Fruit fly (Drosophila melanogaster) whole organism, adult: ENCODE data around the gene CG17896.

ENCODE experiments used
- CG11617 ChIP-seq: fragments of 200-800 bp; sonication (Bioruptor generic); optimal IDR thresholded peaks from 2 replicates; lab custom pipeline; 2017; ENCODE audit warnings: mild to moderate bottlenecking, missing biosample characterization, missing genetic modification reagents, missing genetic modification characterization
- CG12768 ChIP-seq: fragments of 200-800 bp; sonication (Bioruptor generic); optimal IDR thresholded peaks from 2 replicates; lab custom pipeline; 2017; ENCODE audit warnings: missing biosample characterization, missing genetic modification characterization, mild to moderate bottlenecking, moderate library complexity, missing genetic modification reagents
- CG14711 ChIP-seq: fragments of 200-800 bp; sonication (Bioruptor generic); optimal IDR thresholded peaks from 2 replicates; lab custom pipeline; 2018; ENCODE audit warnings: missing biosample characterization, mild to moderate bottlenecking, missing genetic modification characterization, moderate library complexity
- CG1620 ChIP-seq: fragments of 200-800 bp; sonication (Bioruptor generic); optimal IDR thresholded peaks from 2 replicates; lab custom pipeline; 2016; ENCODE audit warnings: missing biosample characterization, missing genetic modification characterization
- CG33017 ChIP-seq: fragments of 200-800 bp; sonication (Bioruptor generic); optimal IDR thresholded peaks from 2 replicates; lab custom pipeline; 2018; ENCODE audit warnings: missing biosample characterization, mild to moderate bottlenecking, missing genetic modification characterization, moderate library complexity
- CG5204 ChIP-seq: fragments of 200-800 bp; sonication (Bioruptor generic); optimal IDR thresholded peaks from 2 replicates; lab custom pipeline; 2016; ENCODE audit warnings: missing biosample characterization, missing genetic modification characterization
- CG7045 ChIP-seq: fragments of 200-800 bp; sonication (Bioruptor generic); optimal IDR thresholded peaks from 2 replicates; lab custom pipeline; 2017; ENCODE audit warnings: missing biosample characterization, mild to moderate bottlenecking, missing genetic modification characterization
- CG7101 ChIP-seq: fragments of 200-800 bp; sonication (Bioruptor generic); optimal IDR thresholded peaks from 2 replicates; lab custom pipeline; 2018; ENCODE audit warnings: missing biosample characterization, mild to moderate bottlenecking, missing genetic modification characterization, moderate library complexity
- Clk ChIP-seq: fragments of 200-800 bp; sonication (Bioruptor generic); optimal IDR thresholded peaks from 2 replicates; lab custom pipeline; 2017; ENCODE audit warnings: missing biosample characterization, missing genetic modification characterization
- Crg-1 ChIP-seq: fragments of 200-800 bp; sonication (Bioruptor generic); optimal IDR thresholded peaks from 2 replicates; lab custom pipeline; 2016; ENCODE audit warnings: missing biosample characterization, missing genetic modification characterization
- Hr96 ChIP-seq: fragments of 200-800 bp; sonication (Bioruptor generic); optimal IDR thresholded peaks from 2 replicates; lab custom pipeline; 2016; ENCODE audit warnings: missing biosample characterization, missing genetic modification characterization
- Mnt ChIP-seq: fragments of 200-800 bp; sonication (Bioruptor generic); optimal IDR thresholded peaks from 2 replicates; lab custom pipeline; 2016; ENCODE audit warnings: missing biosample characterization, mild to moderate bottlenecking, missing genetic modification characterization
- bab1 ChIP-seq: fragments of 200-800 bp; sonication (Bioruptor generic); optimal IDR thresholded peaks from 3 replicates; lab custom pipeline; 2019; ENCODE audit warnings: missing biosample characterization, mild to moderate bottlenecking, missing genetic modification characterization, moderate library complexity
- cic ChIP-seq: fragments of 200-800 bp; sonication (Bioruptor generic); optimal IDR thresholded peaks from 2 replicates; lab custom pipeline; 2017; ENCODE audit warnings: missing biosample characterization, mild to moderate bottlenecking, missing genetic modification characterization, moderate library complexity
- cnc ChIP-seq, 2 experiments: fragments of >200 bp; optimal IDR thresholded peaks; 2 replicates each; lab custom pipeline; 2017
- kay ChIP-seq: fragments of 200-800 bp; sonication (Bioruptor generic); peaks from one replicate; lab custom pipeline; 2016; ENCODE audit warnings: missing biosample characterization, missing genetic modification characterization, borderline replicate concordance
- ovo ChIP-seq: fragments of 200-800 bp; sonication (Bioruptor generic); optimal IDR thresholded peaks from 2 replicates; lab custom pipeline; 2016; ENCODE audit warnings: missing biosample characterization, missing genetic modification characterization
- pad ChIP-seq: fragments of 200-800 bp; sonication (Bioruptor generic); optimal IDR thresholded peaks from 3 replicates; lab custom pipeline; 2017; ENCODE audit warnings: missing biosample characterization, missing genetic modification characterization, mild to moderate bottlenecking, moderate library complexity, missing genetic modification reagents
- tj ChIP-seq: fragments of 200-800 bp; sonication (Bioruptor generic); optimal IDR thresholded peaks from 3 replicates; lab custom pipeline; 2017; ENCODE audit warnings: missing biosample characterization, mild to moderate bottlenecking, missing genetic modification characterization, moderate library complexity
- toe ChIP-seq: fragments of 200-800 bp; sonication (Bioruptor generic); optimal IDR thresholded peaks from 2 replicates; lab custom pipeline; 2016; ENCODE audit warnings: missing biosample characterization, missing genetic modification characterization

CG17896 gene

DNA sequence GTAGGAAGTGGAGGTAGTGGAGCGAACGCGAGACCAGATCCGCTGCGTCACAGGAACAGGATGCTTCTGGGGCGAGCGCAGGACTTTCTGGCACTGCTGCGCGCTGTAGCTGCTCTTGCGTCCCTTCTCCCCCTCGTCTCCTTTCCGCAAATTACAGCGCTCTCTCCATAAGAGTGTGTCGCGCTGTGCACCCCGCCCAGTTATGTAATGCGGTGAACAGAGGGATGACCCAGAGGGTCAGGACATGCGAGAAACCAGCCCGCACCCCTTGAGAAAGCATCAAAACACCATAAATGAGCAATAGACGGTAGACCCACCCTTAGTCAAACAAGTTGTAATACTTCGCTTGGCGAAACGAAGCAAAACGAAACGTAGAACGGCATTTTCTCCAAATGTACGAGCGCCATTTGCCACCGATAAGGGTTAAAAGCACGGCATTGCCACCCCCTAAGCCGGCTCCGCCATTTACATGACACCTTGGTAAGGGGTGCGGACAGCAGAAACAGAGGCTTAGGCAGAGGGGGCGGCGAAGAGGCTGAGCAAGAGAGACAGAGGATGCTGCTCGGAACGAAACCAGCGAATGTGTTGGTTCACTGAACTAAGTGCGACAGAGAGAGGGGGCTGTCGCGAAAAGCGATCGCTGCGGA is 27.0 kb upstream of the CG17896 start:
- TF ChIP-seq CG14711 (tag; lab: Kevin White, UChicago) = no peak
- TF ChIP-seq CG11617 (GFP tag; lab: Kevin White, UChicago) = no peak
- no peak for TF ChIP-seq cnc (optimal IDR thresholded peaks at IDR 0.05; lab: Kevin White, UChicago)
- no peak for TF ChIP-seq CG33017 (tag; lab: Kevin White, UChicago)
- TF ChIP-seq Clk (GFP tag; lab: Kevin White, UChicago) = no peak
- TF ChIP-seq toe (GFP tag; lab: Kevin White, UChicago) = no peak

DNA sequence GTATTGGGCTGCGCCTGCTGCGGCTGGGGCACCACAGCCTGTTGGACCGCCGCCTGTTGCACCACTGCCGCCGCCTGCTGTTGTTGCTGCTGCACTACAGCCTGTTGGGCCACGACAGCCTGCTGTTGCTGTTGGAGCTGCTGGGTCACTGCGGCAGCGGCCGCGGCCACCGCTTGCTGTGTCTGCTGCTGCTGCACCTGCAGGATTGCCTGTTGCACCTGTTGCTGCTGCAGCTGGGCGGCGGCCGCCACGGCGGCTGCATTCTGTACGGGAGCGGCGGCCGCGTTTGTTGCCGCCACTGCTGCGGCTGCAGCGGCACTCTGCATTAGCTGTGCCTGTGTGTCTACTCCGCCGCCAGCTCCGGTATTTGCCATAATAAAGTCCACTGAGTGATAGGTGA is 25.6 kb upstream of the CG17896 start:
- TF ChIP-seq CG12768 (GFP tag; lab: Kevin White, UChicago) (no peak), CG33017 (tag; lab: Kevin White, UChicago) (no peak), cic (GFP tag; lab: Kevin White, UChicago) (no peak), toe (GFP tag; lab: Kevin White, UChicago) (no peak), CG1620 (GFP tag; lab: Kevin White, UChicago) (no peak), bab1 (GFP tag; lab: Kevin White, UChicago) (no peak), CG7101 (tag; lab: Kevin White, UChicago) (no peak), CG14711 (tag; lab: Kevin White, UChicago) (no peak), CG11617 (GFP tag; lab: Kevin White, UChicago) (no peak), CG7045 (no peak), kay (GFP tag; lab: Kevin White, UChicago) (no peak), Clk (GFP tag; lab: Kevin White, UChicago) (no peak)

DNA sequence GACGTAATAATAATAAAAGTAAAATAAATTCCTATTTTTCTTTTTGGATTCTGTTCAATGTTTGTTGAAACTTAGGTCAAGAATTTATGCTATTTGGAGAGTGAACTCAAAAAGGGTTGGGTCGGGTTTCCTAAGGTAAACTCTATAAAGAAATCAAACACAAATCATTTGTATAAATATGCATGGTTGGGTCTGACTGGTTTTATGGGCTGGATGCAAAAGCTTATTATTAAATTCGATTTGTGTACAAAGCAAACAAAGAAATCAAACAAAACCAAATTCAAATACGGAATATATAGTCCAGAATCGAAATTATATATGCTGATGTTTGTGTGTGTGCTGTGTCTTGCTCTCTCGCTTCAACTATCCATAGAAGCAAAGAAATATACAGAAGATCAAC is 22.4 kb upstream of the CG17896 start:
- TF ChIP-seq ovo (GFP tag; lab: Kevin White, UChicago) (no peak), cic (GFP tag; lab: Kevin White, UChicago) (no peak), toe (GFP tag; lab: Kevin White, UChicago) (no peak), Clk (GFP tag; lab: Kevin White, UChicago) (no peak), CG7045 (no peak), CG12768 (GFP tag; lab: Kevin White, UChicago) (no peak), CG5204 (GFP tag; lab: Kevin White, UChicago) (no peak), pad (no peak), Mnt (GFP tag; lab: Kevin White, UChicago) (no peak), Crg-1 (GFP tag; lab: Kevin White, UChicago) (no peak), bab1 (GFP tag; lab: Kevin White, UChicago) (no peak)

DNA sequence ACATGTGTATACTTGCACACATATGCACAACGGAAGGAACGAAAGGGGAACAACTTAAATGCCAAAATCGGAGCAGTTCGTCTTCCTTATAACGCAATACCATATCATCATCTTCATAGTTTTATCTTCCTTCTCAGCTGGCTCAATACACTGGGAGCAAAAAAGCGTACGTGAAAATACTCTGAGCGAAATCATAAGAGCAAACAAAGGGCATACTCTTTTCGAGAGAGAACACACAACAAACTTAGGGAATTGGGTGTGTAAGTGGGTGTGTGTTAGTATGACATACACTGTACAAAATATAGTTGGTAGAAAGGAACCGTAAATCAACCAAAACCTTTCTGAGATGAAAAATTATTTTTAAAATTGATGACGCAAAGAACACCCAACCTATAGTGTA is 19.2 kb upstream of the CG17896 start:
- TF ChIP-seq CG14711 (tag; lab: Kevin White, UChicago) = no peak
- no peak for TF ChIP-seq kay (GFP tag; lab: Kevin White, UChicago)
- TF ChIP-seq bab1 (GFP tag; lab: Kevin White, UChicago) = no peak
- no peak for TF ChIP-seq pad
- TF ChIP-seq CG11617 (GFP tag; lab: Kevin White, UChicago) = no peak
- no peak for TF ChIP-seq CG5204 (GFP tag; lab: Kevin White, UChicago)
- no peak for TF ChIP-seq CG1620 (GFP tag; lab: Kevin White, UChicago)
- no peak for TF ChIP-seq tj (GFP tag; lab: Kevin White, UChicago)
- TF ChIP-seq cic (GFP tag; lab: Kevin White, UChicago) = no peak
- no peak for TF ChIP-seq Hr96 (GFP tag; lab: Kevin White, UChicago)
- TF ChIP-seq cnc (optimal IDR thresholded peaks at IDR 0.05; lab: Kevin White, UChicago) = no peak
- no peak for TF ChIP-seq ovo (GFP tag; lab: Kevin White, UChicago)
- no peak for TF ChIP-seq CG7045
- TF ChIP-seq Clk (GFP tag; lab: Kevin White, UChicago) = no peak
- no peak for TF ChIP-seq toe (GFP tag; lab: Kevin White, UChicago)
- TF ChIP-seq CG33017 (tag; lab: Kevin White, UChicago) = no peak
- TF ChIP-seq CG12768 (GFP tag; lab: Kevin White, UChicago) = no peak

DNA sequence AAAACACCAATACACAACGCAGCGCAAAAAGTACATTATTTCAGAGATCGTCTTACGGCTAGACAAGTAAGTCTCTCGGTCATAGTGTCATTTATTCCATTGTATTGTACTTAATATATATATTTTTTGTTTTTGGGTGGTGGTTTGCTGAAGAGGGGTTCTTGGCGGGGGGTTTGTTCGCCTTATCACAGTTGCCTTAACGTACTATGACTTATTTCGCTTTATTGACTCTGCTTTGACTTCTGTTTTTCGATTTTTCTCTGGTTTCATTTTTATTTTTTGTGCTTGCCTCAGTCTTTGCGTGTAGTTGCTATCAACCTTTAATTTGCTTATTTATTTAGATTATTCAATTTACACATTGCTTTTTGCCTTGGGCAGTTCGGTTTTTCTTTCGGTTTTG is 17.2 kb upstream of the CG17896 start:
- TF ChIP-seq Clk (GFP tag; lab: Kevin White, UChicago) (no peak), CG7101 (tag; lab: Kevin White, UChicago) (no peak), CG11617 (GFP tag; lab: Kevin White, UChicago) (no peak), ovo (GFP tag; lab: Kevin White, UChicago) (no peak)

DNA sequence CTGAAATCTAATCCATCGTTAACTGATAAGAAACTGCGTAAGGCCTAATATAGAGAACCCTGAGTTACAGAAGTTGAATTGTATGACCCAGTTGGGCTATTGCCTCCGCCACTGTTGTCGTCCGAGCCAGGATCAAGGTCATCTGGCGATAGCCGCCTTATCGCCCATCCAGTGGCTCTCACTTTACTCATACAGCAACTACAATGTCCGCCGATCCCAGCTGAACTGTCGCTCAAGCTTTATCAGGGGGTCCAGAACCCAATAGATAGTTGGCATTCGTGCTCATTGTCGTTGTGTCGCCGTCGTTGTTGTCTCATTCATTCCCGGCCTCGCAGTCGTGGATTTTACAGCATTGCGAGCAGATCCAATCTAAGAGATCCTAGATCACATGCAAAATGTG is 15.8 kb upstream of the CG17896 start, which contains the start of gene arg:
Gene arg (plus strand): TSS at position 319 of the 400 bp plus-strand sequence.
- TF ChIP-seq cic (GFP tag; lab: Kevin White, UChicago) = peak; percentile 3
- no peak for TF ChIP-seq Clk (GFP tag; lab: Kevin White, UChicago)

DNA sequence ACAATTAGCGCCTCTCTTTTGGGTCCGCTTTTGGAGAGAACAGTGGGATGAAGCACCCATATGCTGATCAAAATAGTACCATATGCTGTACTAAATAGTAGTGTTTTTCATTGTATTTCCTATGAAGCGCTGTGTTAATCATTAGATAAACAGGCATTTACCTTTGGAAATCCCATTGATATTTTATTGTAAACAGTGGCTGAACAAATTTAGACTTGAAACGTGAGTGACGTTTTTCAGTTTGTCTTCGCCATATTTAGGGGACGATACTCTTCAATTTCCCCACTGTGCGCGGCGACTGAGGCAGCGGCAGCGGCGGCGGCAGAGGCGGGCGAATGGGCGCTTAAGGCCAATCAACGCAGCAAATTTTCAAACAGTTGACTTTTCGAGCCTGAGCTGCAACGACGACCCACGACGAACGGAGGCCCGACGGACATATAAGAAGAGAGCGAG is 6.3 kb upstream of the CG17896 start:
- peak; percentile 84 for TF ChIP-seq CG11617 (GFP tag; lab: Kevin White, UChicago)
- TF ChIP-seq pad = peak; percentile 81
- TF ChIP-seq ovo (GFP tag; lab: Kevin White, UChicago) = peak; percentile 59
- TF ChIP-seq cnc (optimal IDR thresholded peaks at IDR 0.05; lab: Kevin White, UChicago) = no peak
- peak; percentile 67 for TF ChIP-seq Crg-1 (GFP tag; lab: Kevin White, UChicago)
- peak; percentile 73 for TF ChIP-seq cic (GFP tag; lab: Kevin White, UChicago)
- TF ChIP-seq CG1620 (GFP tag; lab: Kevin White, UChicago) = peak; percentile 50
- no peak for TF ChIP-seq CG5204 (GFP tag; lab: Kevin White, UChicago)
- TF ChIP-seq CG14711 (tag; lab: Kevin White, UChicago) = peak; percentile 75
- TF ChIP-seq Clk (GFP tag; lab: Kevin White, UChicago) = peak; percentile 77
- peak; percentile 82 for TF ChIP-seq bab1 (GFP tag; lab: Kevin White, UChicago)
- no peak for TF ChIP-seq kay (GFP tag; lab: Kevin White, UChicago)
- peak; percentile 83 for TF ChIP-seq CG12768 (GFP tag; lab: Kevin White, UChicago)
- peak; percentile 78 for TF ChIP-seq Mnt (GFP tag; lab: Kevin White, UChicago)
- peak; percentile 90 for TF ChIP-seq CG7101 (tag; lab: Kevin White, UChicago)
- peak; percentile 65 for TF ChIP-seq tj (GFP tag; lab: Kevin White, UChicago)
- TF ChIP-seq CG33017 (tag; lab: Kevin White, UChicago) = peak; percentile 79
- TF ChIP-seq Hr96 (GFP tag; lab: Kevin White, UChicago) = no peak
- peak; percentile 70 for TF ChIP-seq toe (GFP tag; lab: Kevin White, UChicago)
- TF ChIP-seq CG7045 = peak; percentile 83
